Fruit fly (Drosophila melanogaster) Kc167 (cell line): ENCODE results near the gene CG7601.

Experiments
- Myc ChIP-seq: fragments of >200 bp; optimal IDR thresholded peaks from 2 replicates; lab custom pipeline; 2017; ENCODE audit warnings: missing external identifiers
- Sin3A ChIP-seq: fragments of >200 bp; optimal IDR thresholded peaks from 2 replicates; lab custom pipeline; 2018; ENCODE audit warnings: missing external identifiers
- h ChIP-seq: fragments of >200 bp; optimal IDR thresholded peaks from 3 replicates; lab custom pipeline; 2018; ENCODE audit warnings: missing external identifiers
- insv ChIP-seq: fragments of >200 bp; optimal IDR thresholded peaks from 3 replicates; lab custom pipeline; 2018; ENCODE audit warnings: missing external identifiers
- psq ChIP-seq: fragments of >200 bp; optimal IDR thresholded peaks from 2 replicates; lab custom pipeline; 2017; ENCODE audit warnings: missing external identifiers
- ttk ChIP-seq: sonication (Bioruptor generic); optimal IDR thresholded peaks from 2 replicates; lab custom pipeline; 2017; ENCODE audit warnings: missing external identifiers

DNA sequence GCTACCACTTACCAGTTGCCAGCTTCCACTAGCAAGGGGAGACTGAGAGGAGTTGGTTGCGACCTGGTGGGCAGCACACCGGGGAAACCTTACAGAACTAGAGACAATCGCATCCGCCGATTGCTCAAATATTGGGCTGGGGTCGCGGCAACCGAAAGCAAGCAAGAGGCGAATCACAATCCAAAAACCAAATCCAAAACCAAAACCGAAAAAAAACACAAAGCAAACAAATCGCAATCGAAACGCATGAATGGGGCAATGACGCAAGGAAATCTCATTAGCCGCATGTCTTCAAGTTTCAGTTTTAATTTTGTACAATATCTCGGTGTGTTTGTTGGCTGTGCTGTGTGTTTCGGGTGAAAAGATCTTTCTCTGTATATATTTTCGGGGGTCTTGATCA, 47.3 kb downstream of the CG7601 start, which contains the start of gene Obp99c:
- TF ChIP-seq ttk (lab: Kevin White, UChicago), result no peak
- no peak for TF ChIP-seq psq (lab: Kevin White, UChicago)
- no peak for TF ChIP-seq Myc
- TF ChIP-seq Sin3A (lab: Kevin White, UChicago), result no peak
- no peak for TF ChIP-seq insv (lab: Kevin White, UChicago)
- no peak for TF ChIP-seq h
